Comparison of ENCODE assay signal across 1 fruit fly cellular context in genomic region chr2L:5378829-5379228, dm6.
TF ChIP-seq lines count a peak whose summit lies in the region.

No protein-coding gene starts in this region.

TF ChIP-seq in whole organism, embryonic, 481 proteins besides CTCF, POLR2A, EP300 and RAD21 (continued from another document):
- TF ChIP-seq gfzf (GFP tag; optimal IDR thresholded peaks at IDR 0.05; lab: Kevin White, UChicago) (no peak), CG1233 (GFP tag; optimal IDR thresholded peaks at IDR 0.05; lab: Kevin White, UChicago) (no peak), E2f2 (GFP tag; IDR thresholded peaks at IDR 0.05; lab: Robert Waterston, UW) (no peak), CG17612 (GFP tag; IDR thresholded peaks at IDR 0.05; lab: Robert Waterston, UW) (no peak), gcm (GFP tag; optimal IDR thresholded peaks at IDR 0.05; lab: Kevin White, UChicago) (no peak), Pdp1 (GFP tag; optimal IDR thresholded peaks at IDR 0.05; lab: Kevin White, UChicago) (no peak), Dbx (GFP tag; IDR thresholded peaks at IDR 0.05; lab: Robert Waterston, UW) (no peak), CG9215 (GFP tag; IDR thresholded peaks at IDR 0.05; lab: Robert Waterston, UW) (no peak), ranshi (GFP tag; IDR thresholded peaks at IDR 0.05; lab: Robert Waterston, UW) (no peak), rib (GFP tag; IDR thresholded peaks at IDR 0.05; lab: Robert Waterston, UW) (no peak), CG18619 (GFP tag; optimal IDR thresholded peaks at IDR 0.05; lab: Kevin White, UChicago) (no peak)
